Fruit fly (Drosophila melanogaster) S2 (cell line): ENCODE measurements around the gene CG46518.
"Not testable (repeated sequence)": the region's sequence is repeated elsewhere in the genome, so short reads cannot be mapped to it uniquely, and the experiment has no call there.

Source experiments
- CG8478 ChIP-seq: fragments of >200 bp; optimal IDR thresholded peaks from 2 replicates; lab custom pipeline; 2018
- CTCF ChIP-seq, 2 experiments: fragments of >200 bp; optimal IDR thresholded peaks; 2 replicates each; lab custom pipeline; 2018

dm6 chrX:22236265-22236664 is 9.9 kb downstream of the CG46518 start, which contains the start of gene CG46520:
- TF ChIP-seq CTCF (optimal IDR thresholded peaks at IDR 0.05; lab: Kevin White, UChicago); CG8478: not testable (repeated sequence)
